Worm (Caenorhabditis elegans): Measurements from ENCODE around the gene F39G3.4.

Gene F39G3.4

ce11 chrV:4724453-4724852 is at the start of gene F39G3.4:
TSS of gene F39G3.4 (plus strand) at chrV:4724753.
- TF ChIP-seq nhr-11 (tag; optimal IDR thresholded peaks at IDR 0.05) (no peak), R02D3.7 (tag; optimal IDR thresholded peaks at IDR 0.05) (no peak), nhr-23 (tag; optimal IDR thresholded peaks at IDR 0.05) (no peak), nhr-43 (tag; optimal IDR thresholded peaks at IDR 0.05; ENCODE audit: poor library complexity, severe bottlenecking) (no peak), ceh-16 (tag; optimal IDR thresholded peaks at IDR 0.05) (no peak), nhr-67 (tag; optimal IDR thresholded peaks at IDR 0.05) (no peak), lsy-12 (tag; optimal IDR thresholded peaks at IDR 0.05) (no peak), tbx-2 (tag; optimal IDR thresholded peaks at IDR 0.05) (no peak), lin-15B (tag; optimal IDR thresholded peaks at IDR 0.05) (no peak), mdl-1 (tag; optimal IDR thresholded peaks at IDR 0.05) (no peak), sea-2 (GFP tag; optimal IDR thresholded peaks at IDR 0.05) (no peak)

- TF ChIP-seq nfya-1 (tag; optimal IDR thresholded peaks at IDR 0.05; ENCODE audit: insufficient read depth) (no peak), egl-5 (tag; optimal IDR thresholded peaks at IDR 0.05) (no peak), nhr-76 (tag; optimal IDR thresholded peaks at IDR 0.05) (no peak), skn-1 (tag; optimal IDR thresholded peaks at IDR 0.05) (no peak), mdl-1 (tag; optimal IDR thresholded peaks at IDR 0.05) (no peak), mml-1 (tag; optimal IDR thresholded peaks at IDR 0.05) (no peak), ZK546.5 (tag; optimal IDR thresholded peaks at IDR 0.05) (no peak), nhr-11 (tag; optimal IDR thresholded peaks at IDR 0.05) (no peak), nhr-77 (tag; optimal IDR thresholded peaks at IDR 0.05) (no peak)
Observed at ce11 chrV:4676092-4676491, 48.5 kb upstream of the F39G3.4 start, which contains the start of gene K03B4.6. TSS of gene K03B4.6 (minus strand) at chrV:4676192.

ce11 chrV:4676812-4677211 is 47.7 kb upstream of the F39G3.4 start:
- TF ChIP-seq mdl-1 (tag; optimal IDR thresholded peaks at IDR 0.05), result no peak
- peak; percentile 70 for TF ChIP-seq nfya-1 (tag; optimal IDR thresholded peaks at IDR 0.05; ENCODE audit: insufficient read depth)
- no peak for TF ChIP-seq elt-2 (tag; optimal IDR thresholded peaks at IDR 0.05)

ce11 chrV:4681670-4682069 is 42.9 kb upstream of the F39G3.4 start, which contains the start of gene K03B4.4:
TSS of gene K03B4.4 (plus strand) at chrV:4681970.
- TF ChIP-seq snpc-4 (tag; optimal IDR thresholded peaks at IDR 0.05), result no peak
- no peak for TF ChIP-seq pha-4 (tag; optimal IDR thresholded peaks at IDR 0.05)
- no peak for TF ChIP-seq aly-2 (tag; optimal IDR thresholded peaks at IDR 0.05)
- TF ChIP-seq unc-39 (tag; optimal IDR thresholded peaks at IDR 0.05), result no peak
- no peak for TF ChIP-seq nfya-1 (tag; optimal IDR thresholded peaks at IDR 0.05; ENCODE audit: insufficient read depth)
- no peak for TF ChIP-seq tbx-2 (tag; optimal IDR thresholded peaks at IDR 0.05)
- no peak for TF ChIP-seq ztf-11 (tag; optimal IDR thresholded peaks at IDR 0.05)
- no peak for TF ChIP-seq nhr-76 (tag; optimal IDR thresholded peaks at IDR 0.05)
- TF ChIP-seq zag-1 (tag; optimal IDR thresholded peaks at IDR 0.05), result no peak
- TF ChIP-seq mdl-1 (tag; optimal IDR thresholded peaks at IDR 0.05), result no peak
- TF ChIP-seq nhr-237 (tag; optimal IDR thresholded peaks at IDR 0.05), result no peak
- no peak for TF ChIP-seq ceh-9 (tag; optimal IDR thresholded peaks at IDR 0.05)
- TF ChIP-seq egl-27 (tag; optimal IDR thresholded peaks at IDR 0.05), result no peak
- TF ChIP-seq elt-1 (tag; optimal IDR thresholded peaks at IDR 0.05), result no peak

- TF ChIP-seq aly-2 (tag; optimal IDR thresholded peaks at IDR 0.05), result no peak
- TF ChIP-seq unc-62 (GFP tag; optimal IDR thresholded peaks at IDR 0.05), result no peak
- TF ChIP-seq nhr-28 (tag; optimal IDR thresholded peaks at IDR 0.05), result no peak
- TF ChIP-seq mml-1 (tag; optimal IDR thresholded peaks at IDR 0.05), result no peak
- TF ChIP-seq unc-39 (tag; optimal IDR thresholded peaks at IDR 0.05), result no peak
- TF ChIP-seq pha-4 (tag; optimal IDR thresholded peaks at IDR 0.05), result no peak
- no peak for TF ChIP-seq eor-1 (tag; optimal IDR thresholded peaks at IDR 0.05)
- no peak for TF ChIP-seq nhr-12 (tag; optimal IDR thresholded peaks at IDR 0.05)
- TF ChIP-seq zag-1 (tag; optimal IDR thresholded peaks at IDR 0.05), result no peak
- TF ChIP-seq skn-1 (tag; optimal IDR thresholded peaks at IDR 0.05), result no peak
- TF ChIP-seq elt-3 (tag; optimal IDR thresholded peaks at IDR 0.05), result no peak
- TF ChIP-seq mdl-1 (tag; optimal IDR thresholded peaks at IDR 0.05), result no peak
- no peak for TF ChIP-seq ceh-9 (tag; optimal IDR thresholded peaks at IDR 0.05)
Observed at ce11 chrV:4684137-4684536, 40.4 kb upstream of the F39G3.4 start.
